Worm (Caenorhabditis elegans) whole organism, L1 larva: ENCODE measurements around the gene nsy-4.

Experiments
- lin-39 ChIP-seq: fragments of 150-350 bp; optimal IDR thresholded peaks from 2 replicates; lab custom pipeline; 2014; ENCODE audit warnings: missing biosample characterization, missing genetic modification reagents, missing genetic modification characterization
- lsy-2 ChIP-seq, 2 experiments: fragments of 150-350 bp; optimal IDR thresholded peaks; 2 replicates each; lab custom pipeline; 2014; ENCODE audit warnings: missing biosample characterization in 2 of 2, missing genetic modification characterization in 2 of 2
- nhr-71 ChIP-seq: sonication (generic microtip); optimal IDR thresholded peaks from 2 replicates; lab custom pipeline; 2016; ENCODE audit warnings: mild to moderate bottlenecking, missing genetic modification characterization, moderate library complexity, missing compliant biosample characterization
- rnt-1 ChIP-seq: sonication (generic microtip); optimal IDR thresholded peaks from 2 replicates; lab custom pipeline; 2016; ENCODE audit warnings: mild to moderate bottlenecking, missing genetic modification characterization, moderate library complexity, missing compliant biosample characterization
- tlp-1 ChIP-seq: fragments of 150-350 bp; optimal IDR thresholded peaks from 2 replicates; lab custom pipeline; 2014; ENCODE audit warnings: missing biosample characterization, missing genetic modification characterization
- zip-4 ChIP-seq: fragments of 200-800 bp; sonication (Bioruptor generic); optimal IDR thresholded peaks from 2 replicates; lab custom pipeline; 2018; ENCODE audit warnings: mild to moderate bottlenecking, missing genetic modification characterization, moderate library complexity, missing compliant biosample characterization

DNA sequence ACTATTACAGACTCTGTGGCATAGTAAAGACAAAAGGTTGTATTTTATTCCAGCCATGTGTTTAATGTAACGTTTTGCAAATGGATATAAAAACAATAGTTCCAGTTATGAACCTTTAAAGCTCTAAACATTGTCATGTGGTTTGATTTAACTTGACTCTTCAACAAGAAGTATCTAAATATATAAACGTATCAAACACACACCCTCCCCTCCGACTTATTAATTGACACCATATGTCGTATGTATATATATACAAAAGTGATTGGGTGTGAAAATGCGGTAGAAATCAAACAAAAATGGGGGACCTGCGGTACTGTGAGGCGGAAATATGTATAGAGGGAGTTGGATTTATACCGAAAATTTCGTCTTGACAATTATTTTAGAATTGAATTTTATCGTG, 24.7 kb upstream of the nsy-4 start:
- TF ChIP-seq tlp-1 (tag; lab: Kevin White, UChicago) (no peak), lsy-2 (tag; optimal IDR thresholded peaks at IDR 0.05; lab: Kevin White, UChicago) (no peak), zip-4 (GFP tag; lab: Kevin White, UChicago) (no peak), nhr-71 (tag; lab: Kevin White, UChicago) (no peak), rnt-1 (tag; lab: Kevin White, UChicago) (no peak), lin-39 (tag; lab: Kevin White, UChicago) (no peak)
